Fruit fly (Drosophila melanogaster) ovary, adult (tissue): ENCODE measurements around the gene CG13010.

Experiments
- CG17801 ChIP-seq: fragments of 200-800 bp; optimal IDR thresholded peaks from 2 replicates; lab custom pipeline; 2019; ENCODE audit warnings: missing biosample characterization, mild to moderate bottlenecking, missing genetic modification characterization, moderate library complexity; ENCODE audit not compliant: partially characterized antibody

The CG13010 gene

DNA sequence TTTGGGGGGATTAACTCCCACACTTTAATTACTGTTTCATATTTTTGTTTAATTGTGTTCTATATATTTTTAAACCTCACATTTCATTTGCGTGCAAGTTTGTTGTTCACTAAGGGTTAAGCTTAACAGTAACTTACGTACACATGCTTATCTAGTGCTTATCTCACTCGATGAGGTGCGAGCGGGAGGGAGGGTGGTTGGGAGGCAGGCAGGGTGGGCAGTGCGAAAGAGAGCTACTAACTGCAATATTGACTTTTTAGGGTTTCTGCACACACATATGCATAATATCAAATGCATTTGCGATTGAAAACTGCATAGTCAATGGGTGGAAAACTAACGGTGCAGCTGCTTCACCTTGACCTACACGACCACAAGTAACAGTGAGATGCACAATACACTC is 15.7 kb upstream of the CG13010 start:
- no peak for TF ChIP-seq CG17801 (GFP tag; lab: Kevin White, UChicago)

DNA sequence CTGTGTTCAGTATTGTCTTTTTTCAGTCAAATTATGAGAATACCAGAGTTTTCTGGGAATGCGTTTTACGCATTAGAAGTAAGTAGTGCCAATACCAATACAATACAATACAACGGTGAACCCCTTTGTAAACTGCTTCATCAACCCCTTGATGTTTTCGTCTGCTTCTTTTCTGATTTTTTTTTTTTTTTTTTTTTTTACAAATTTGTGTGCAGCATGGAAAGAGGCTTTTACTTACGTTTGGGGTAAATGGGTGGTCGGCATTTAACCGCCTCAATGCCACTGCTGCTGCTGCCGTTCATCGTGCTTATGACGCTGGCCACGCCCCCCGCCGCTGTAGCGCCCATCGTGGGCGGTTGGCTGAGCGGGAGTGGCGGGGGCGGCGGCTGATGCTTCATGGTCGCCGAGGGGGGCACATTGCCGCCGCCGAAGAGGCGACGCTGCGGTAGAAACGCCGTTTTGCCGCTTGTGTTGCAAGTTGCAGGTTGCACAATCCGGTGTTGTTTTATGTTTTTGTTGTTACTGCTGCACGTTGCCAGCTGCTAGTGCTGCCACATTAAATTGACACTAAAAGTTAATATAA is 15.2 kb upstream of the CG13010 start:
- TF ChIP-seq CG17801 (GFP tag; lab: Kevin White, UChicago): no peak

DNA sequence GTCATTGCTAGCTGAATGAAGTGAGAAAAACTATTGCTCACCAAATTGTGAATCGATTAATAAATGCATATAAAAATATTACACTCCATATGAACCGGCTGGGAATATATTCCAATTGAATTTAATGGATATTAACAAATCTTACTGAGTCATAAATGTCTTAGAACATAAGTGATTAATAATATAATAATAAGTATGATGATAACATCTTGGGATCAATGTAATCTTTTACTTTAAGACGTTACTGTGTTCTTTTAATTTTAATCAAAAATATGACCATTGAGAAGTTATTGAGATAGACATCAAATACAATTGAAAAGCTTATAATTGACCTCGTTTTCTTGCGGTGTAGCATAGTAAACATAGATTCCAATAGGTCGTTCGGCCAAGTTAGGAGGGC is 13.6 kb upstream of the CG13010 start:
- TF ChIP-seq CG17801 (GFP tag; lab: Kevin White, UChicago): no peak

DNA sequence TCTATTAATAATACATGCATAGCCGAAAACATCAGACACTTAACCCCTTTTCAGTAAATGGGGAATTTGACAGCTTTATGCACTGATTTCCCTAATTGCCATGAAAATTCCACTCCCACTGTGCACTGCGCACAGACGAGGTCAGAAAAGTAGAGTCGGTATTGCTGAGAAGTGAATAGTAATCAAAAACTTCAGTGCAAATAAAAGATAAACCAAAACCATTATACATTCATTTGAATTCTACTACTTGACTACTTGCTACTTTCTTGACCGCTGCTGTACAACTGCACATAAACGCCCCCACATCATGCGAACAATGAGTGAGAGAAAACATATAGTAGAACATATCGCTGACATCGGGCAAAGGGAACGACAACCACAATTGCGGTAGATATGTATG is 12.7 kb upstream of the CG13010 start:
- TF ChIP-seq CG17801 (GFP tag; lab: Kevin White, UChicago): peak; percentile 49

DNA sequence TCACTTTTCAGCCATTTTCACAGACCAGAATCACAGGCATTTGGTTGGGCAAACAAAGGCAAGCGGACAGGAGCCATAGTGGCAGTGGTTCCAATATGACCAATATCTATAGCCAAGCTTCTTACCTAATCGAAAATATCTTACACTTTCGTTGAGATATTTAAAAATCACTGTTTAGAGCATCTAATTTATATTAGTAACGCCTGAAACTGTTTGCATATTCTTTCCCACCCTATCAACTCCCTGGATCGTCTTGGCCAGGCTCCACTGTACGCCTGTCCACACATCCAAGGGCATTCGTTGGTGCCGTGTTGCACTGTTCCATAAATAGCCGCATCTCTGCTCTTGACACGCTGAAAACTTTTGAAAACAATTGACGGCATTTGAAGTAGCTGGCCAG is 11.8 kb upstream of the CG13010 start:
- TF ChIP-seq CG17801 (GFP tag; lab: Kevin White, UChicago): no peak

DNA sequence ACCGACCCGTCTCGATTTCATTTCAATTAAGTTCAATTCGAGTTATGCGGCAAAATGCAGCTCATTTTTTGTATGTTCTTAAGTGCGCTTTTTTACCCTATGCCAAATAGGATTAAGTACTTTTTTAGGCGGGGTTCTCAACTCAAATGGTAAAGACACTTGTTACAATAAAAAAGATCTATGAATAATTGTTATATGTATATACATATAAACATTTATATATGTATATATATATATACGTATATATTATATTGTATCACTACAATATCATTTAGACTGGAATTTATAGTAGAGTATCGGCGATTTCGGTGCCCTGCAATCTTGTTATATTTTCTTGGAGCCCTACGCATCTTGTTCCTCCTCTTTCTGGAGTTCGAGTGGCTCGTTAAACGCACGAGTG is 11.2 kb upstream of the CG13010 start:
- no peak for TF ChIP-seq CG17801 (GFP tag; lab: Kevin White, UChicago)

DNA sequence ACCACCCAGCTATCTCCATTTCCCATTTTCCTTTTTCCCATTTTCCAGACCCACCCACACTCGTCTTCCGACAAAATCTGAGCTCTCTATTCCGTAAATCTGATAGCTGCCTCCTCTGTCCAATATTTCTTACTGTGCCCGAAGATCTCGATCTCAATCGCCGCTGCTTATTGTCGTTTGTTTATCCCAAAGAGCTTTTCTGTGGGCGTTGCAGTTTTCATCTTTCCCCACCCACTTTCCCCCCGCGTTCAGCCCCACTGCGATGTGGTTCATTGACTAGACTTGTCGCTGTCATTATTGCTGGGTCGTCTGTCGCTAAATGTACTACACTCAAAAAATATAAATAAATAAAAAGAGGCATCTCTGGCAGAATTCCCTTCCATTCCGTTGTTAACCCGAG is 10.6 kb upstream of the CG13010 start:
- no peak for TF ChIP-seq CG17801 (GFP tag; lab: Kevin White, UChicago)

DNA sequence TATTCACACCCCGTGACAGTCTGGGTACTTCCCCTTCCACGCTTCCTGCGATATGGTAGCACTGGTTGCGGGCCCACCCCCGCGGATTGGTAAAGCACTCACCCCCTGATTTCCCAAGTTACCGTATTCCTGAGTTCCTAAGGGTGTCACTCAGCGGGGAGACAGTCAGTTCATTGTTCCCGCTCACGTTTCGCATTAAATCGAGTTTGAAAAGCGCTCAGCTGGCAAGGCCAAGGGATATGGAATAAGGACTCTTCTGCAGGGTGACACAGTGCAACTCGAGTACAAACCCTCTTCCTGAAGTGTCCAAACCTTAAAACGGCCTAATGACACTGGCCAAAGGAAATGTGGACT is 9.3 kb upstream of the CG13010 start:
- TF ChIP-seq CG17801 (GFP tag; lab: Kevin White, UChicago): no peak

DNA sequence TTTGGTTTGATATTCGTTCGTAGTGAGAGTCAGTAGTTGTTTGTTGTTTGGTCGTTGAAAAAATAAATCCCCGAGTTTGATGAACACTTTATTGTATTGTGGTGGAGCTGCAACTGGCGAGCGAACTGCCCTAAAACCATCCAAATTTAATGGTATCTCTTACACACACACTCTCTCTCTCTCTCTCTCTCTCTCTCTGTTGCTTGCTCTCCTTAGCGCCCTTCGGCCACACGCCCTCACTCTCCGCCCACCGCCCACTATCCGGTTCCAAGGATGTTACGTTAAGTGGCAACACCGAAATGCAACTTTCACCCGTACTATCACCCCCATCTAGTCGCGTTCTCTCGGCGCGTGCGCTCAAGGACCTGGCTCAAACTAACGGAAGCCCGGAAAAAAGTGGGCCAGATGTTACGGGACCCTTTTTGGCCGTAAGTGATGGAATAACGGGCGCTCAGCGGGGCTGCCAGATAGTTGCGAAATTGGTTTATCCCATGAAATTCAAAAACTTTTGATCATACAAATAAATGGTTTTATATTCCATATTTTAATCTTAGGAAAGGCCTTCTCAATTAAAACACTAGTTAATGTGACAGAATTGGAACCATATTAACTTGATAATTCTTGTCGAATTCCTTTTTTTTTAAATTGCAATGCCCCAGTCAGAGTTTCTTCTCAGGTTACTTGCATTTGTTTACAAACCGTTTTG is 8.8 kb upstream of the CG13010 start:
- no peak for TF ChIP-seq CG17801 (GFP tag; lab: Kevin White, UChicago)

DNA sequence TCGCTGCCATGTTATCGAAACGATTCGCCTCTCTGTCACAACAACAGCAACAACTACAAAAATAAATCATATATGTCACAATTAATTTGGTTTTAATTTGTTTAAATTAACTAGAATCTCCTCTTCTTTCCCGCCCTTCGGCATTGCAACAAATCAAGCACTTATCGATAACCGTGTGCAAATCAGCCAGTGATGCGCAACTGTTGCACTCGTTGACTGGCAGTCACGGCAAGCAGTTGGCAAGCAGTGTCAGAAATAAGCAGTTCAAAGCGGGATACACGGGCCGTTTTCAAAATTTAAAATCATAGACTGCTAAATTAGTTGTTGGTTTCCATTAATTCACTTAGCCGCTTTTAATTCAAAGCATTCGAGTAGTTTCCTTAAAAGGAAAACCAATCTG is 5.0 kb upstream of the CG13010 start, which contains the start of gene Axs:
Axs (minus strand) TSS at position 131 of the 400 bp plus-strand sequence.
- TF ChIP-seq CG17801 (GFP tag; lab: Kevin White, UChicago): no peak

DNA sequence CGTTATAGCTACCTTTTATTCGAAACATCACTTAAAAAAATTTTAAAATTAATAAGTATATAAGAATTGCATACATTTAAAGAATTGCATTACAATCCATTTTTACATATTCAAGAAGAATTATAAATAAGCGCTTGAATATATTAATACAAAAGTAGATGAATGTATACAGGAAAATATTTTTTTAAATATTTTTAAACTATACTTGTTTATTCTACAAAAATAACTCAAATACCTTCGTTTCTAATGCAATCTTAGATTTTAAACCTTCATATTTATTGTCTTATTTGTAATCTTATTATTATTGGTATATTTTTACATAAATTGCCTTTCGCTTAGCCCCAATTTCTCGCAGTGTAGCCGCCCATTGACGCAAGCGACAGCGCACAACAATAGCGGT is 1.6 kb downstream of the CG13010 start:
- no peak for TF ChIP-seq CG17801 (GFP tag; lab: Kevin White, UChicago)

DNA sequence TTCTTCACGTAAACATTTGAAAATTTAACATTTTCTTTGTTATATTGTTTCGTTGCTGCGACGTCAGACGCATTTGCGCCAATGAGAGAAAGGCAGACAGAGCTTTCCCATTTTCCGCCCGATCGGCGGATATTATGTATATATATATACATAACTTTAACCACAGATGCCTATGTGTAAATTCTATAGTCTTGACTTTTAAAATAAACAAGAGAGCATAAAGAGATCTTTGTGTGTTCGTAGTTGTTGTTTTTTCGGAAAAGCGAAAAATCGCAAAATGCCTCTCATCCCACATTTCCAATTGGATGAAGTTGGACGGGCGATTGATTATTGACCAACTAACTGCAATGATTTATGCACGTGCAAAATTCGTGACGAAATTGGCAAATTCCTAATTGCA is 2.1 kb downstream of the CG13010 start, which contains the start of gene CG13012:
CG13012 (minus strand) TSS at position 101 of the 400 bp plus-strand sequence.
- no peak for TF ChIP-seq CG17801 (GFP tag; lab: Kevin White, UChicago)

DNA sequence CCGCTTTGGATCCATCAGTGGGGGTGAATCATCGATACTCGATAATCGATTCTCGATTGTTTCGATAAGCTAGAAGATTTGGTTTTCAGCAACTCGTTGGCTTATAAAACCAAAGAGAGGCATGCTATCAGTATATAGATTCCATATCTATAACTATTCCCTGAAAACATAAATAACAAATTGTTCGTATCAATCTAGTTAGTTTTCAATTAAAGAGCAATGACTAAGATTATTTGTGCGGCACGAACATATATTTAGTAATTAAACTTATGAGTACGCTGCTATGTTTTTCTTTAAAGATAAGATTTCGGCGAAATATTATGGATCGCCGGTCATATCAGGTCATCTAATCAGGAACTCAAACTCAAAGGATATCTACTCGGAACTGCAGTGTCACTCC is 4.2 kb downstream of the CG13010 start:
- no peak for TF ChIP-seq CG17801 (GFP tag; lab: Kevin White, UChicago)

DNA sequence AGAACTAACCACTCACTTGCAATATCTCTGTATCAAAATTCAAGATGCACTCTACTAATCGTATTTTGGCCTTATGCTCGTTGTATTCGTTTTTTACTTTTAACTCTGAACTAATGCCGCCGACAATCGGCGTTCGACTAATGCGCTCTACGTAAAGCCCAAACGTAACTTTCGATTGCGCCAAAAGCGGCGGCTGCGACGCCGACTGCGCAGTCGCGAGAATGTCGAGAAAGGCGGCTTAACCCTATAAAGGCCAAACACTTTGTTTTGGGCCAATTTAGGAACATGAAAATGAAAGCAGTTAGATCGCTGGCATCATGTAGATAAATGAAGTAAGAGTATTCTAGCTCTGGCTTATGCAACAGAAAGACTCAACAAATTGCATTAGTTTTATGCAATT is 5.8 kb downstream of the CG13010 start:
- no peak for TF ChIP-seq CG17801 (GFP tag; lab: Kevin White, UChicago)

DNA sequence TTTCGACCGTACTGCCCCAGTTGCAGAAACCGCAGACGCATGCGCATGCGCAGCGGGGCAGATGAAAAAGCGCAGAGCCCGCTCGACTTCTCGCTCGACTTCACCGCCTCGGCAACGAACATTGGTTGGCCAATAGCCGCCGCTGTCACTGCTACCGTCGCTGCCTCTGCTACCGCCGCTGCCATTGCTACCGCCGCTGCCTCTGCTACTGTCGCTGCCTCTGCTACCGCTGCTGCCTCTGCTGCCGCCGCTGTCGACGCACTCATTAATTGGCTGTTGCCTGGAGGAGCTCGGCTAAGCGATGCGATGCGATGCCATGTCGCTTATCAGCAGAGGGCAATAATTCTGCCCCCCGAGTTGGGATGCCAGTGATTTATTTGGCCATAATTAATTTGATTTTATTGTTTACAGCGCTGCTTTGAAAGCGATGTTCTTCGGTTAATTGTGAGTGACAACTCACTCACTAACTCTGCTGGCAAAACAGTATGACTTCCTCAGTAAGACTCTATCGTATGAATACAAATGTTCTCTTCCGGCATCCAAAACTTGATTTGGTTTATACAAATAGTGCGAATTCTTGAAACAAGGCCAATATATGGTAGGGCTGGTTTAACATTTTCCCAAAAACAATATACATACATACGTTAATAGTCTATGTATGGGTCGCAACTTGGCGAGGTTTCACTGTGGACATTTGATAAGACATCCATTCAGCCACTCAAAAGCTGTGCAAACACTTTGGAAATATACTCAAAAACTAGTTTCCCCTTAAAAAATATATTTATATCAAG is 7.9 kb downstream of the CG13010 start:
- no peak for TF ChIP-seq CG17801 (GFP tag; lab: Kevin White, UChicago)

DNA sequence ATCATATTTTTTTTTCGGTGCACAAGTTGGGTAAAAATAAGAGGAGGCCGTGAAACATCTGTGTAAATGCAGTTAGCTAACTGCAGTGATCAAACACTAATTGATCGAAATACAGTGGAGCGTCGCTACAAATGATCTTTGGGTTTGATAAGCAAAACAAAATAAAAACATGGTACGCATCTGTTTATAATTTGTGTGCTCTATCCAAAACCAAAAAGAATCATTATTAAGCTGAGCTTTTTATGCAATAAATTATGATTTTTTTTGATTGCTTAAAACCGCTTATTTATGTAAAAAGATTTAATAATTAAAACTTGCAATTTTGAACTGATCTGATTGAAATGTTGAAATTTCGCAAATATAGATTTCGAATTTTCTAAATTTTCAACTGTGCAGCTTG is 8.5 kb downstream of the CG13010 start:
- TF ChIP-seq CG17801 (GFP tag; lab: Kevin White, UChicago): no peak
